Worm (Caenorhabditis elegans) whole organism, L4/young adult: ENCODE results near the gene K10C2.8.

ENCODE experiments used
- dao-5 ChIP-seq: sonication (generic microtip); optimal IDR thresholded peaks from 2 replicates; lab custom pipeline; 2016; ENCODE audit warnings: missing genotype, missing genetic modification characterization, moderate library complexity, missing compliant biosample characterization
- him-1 ChIP-seq: sonication (generic microtip); optimal IDR thresholded peaks from 2 replicates; lab custom pipeline; 2016; ENCODE audit warnings: missing genotype, missing genetic modification reagents, missing genetic modification characterization, missing compliant biosample characterization

DNA sequence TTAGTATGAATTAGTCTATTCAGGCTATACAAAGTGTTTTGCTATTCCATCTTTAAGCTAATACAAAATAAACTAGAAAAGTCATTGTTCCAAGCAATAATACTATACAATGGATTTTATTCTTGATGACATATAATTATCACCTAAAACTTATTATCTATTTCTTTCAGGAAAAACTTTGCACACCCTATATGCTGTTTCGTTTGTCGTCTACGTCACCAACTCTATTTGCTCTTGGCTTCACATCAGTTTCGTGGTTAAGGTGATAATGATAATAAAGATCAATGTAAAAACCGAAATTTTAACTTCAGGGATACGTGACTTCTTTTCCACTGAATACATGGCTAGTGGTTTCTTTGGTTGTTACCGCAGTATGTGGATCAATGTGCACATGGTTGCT, 25.0 kb upstream of the K10C2.8 start:
- TF ChIP-seq him-1 (tag; lab: Kevin White, UChicago): no peak
- no peak for TF ChIP-seq dao-5 (tag; lab: Kevin White, UChicago)
